Fruit fly (Drosophila melanogaster): Measurements from ENCODE around the gene Src64B.

DNA sequence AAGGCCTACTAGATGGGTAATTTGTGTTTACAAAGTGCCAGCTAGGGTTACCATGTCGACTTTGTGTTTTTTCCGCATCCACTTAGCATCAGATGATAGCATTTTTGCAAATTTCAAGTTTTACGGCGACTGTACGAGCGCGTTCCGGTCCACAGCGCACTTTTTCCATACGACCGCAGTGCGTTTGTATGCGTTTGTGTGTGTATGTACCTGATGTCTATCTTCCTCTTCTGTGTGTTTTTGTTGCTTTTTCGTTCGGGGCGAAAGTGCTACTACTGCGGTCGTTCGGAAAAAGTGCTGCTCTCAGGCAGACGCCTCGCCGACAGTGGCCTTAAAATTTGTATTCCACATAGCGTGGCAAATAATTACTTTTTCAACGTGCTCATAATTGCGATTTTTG is 1.0 kb upstream of the Src64B start:
- TF ChIP-seq CG8119 (GFP tag; IDR thresholded peaks at IDR 0.05): no peak
- TF ChIP-seq CG8319 (GFP tag; optimal IDR thresholded peaks at IDR 0.05): no peak
- TF ChIP-seq Lpt (GFP tag; optimal IDR thresholded peaks at IDR 0.05): no peak
- TF ChIP-seq dac (GFP tag; optimal IDR thresholded peaks at IDR 0.05): no peak
- no peak for TF ChIP-seq Gug (GFP tag; IDR thresholded peaks at IDR 0.05)
- no peak for TF ChIP-seq Hr39 (GFP tag; optimal IDR thresholded peaks at IDR 0.05)
- TF ChIP-seq Hr38 (GFP tag; optimal IDR thresholded peaks at IDR 0.05): no peak
- TF ChIP-seq CG8632 (GFP tag; optimal IDR thresholded peaks at IDR 0.05): no peak
- TF ChIP-seq achi (GFP tag; optimal IDR thresholded peaks at IDR 0.05): no peak
- TF ChIP-seq pdm3 (GFP tag; optimal IDR thresholded peaks at IDR 0.05): no peak

Data from whole organism, prepupa.